Fruit fly (Drosophila melanogaster) whole organism, embryonic: Measurements from ENCODE around the gene p23.

Experiments
- Atf3 ChIP-seq: fragments of 200-800 bp; sonication (Bioruptor generic); optimal IDR thresholded peaks from 3 replicates; lab custom pipeline; 2016; ENCODE audit warnings: missing biosample characterization, missing genetic modification characterization
- BtbVII ChIP-seq: fragments of 200-800 bp; sonication (Bioruptor generic); optimal IDR thresholded peaks from 3 replicates; lab custom pipeline; 2017; ENCODE audit warnings: missing biosample characterization, mild to moderate bottlenecking, missing genetic modification characterization
- CG10543 ChIP-seq: fragments of 200-800 bp; sonication (Bioruptor generic); optimal IDR thresholded peaks from 3 replicates; lab custom pipeline; 2017; ENCODE audit warnings: missing biosample characterization, mild to moderate bottlenecking, missing genetic modification characterization, moderate library complexity
- CG11696 ChIP-seq: fragments of 200-800 bp; sonication (Bioruptor generic); IDR thresholded peaks from 2 replicates; pipeline ENCODE4 v1.3.6; 2022; ENCODE audit warnings: missing biosample characterization, missing genetic modification characterization
- CG13123 ChIP-seq: fragments of 200-800 bp; sonication (Bioruptor generic); optimal IDR thresholded peaks from 2 replicates; lab custom pipeline; 2016; ENCODE audit warnings: missing biosample characterization, missing genetic modification characterization
- CG13287 ChIP-seq: fragments of 200-800 bp; sonication (Bioruptor generic); IDR thresholded peaks from 2 replicates; pipeline ENCODE4 v1.3.6; 2022; ENCODE audit warnings: missing biosample characterization, missing genetic modification characterization; ENCODE audit not compliant: partially characterized antibody
- CG14441 ChIP-seq: fragments of 200-800 bp; sonication (Bioruptor generic); IDR thresholded peaks from 2 replicates; pipeline ENCODE4 v1.3.6; 2022; ENCODE audit warnings: missing biosample characterization, missing genetic modification characterization
- CG15479 ChIP-seq: fragments of 200-800 bp; sonication (Bioruptor generic); optimal IDR thresholded peaks from 3 replicates; lab custom pipeline; 2019; ENCODE audit warnings: missing biosample characterization, mild to moderate bottlenecking, missing genetic modification characterization, moderate library complexity
- CG1647 ChIP-seq: fragments of 200-800 bp; sonication (Bioruptor generic); optimal IDR thresholded peaks from 3 replicates; lab custom pipeline; 2016; ENCODE audit warnings: missing biosample characterization, missing genetic modification characterization
- CG16813 ChIP-seq: fragments of 200-800 bp; sonication (Bioruptor generic); IDR thresholded peaks from 3 replicates; pipeline ENCODE4 v1.3.6; 2022; ENCODE audit warnings: missing biosample characterization, missing genetic modification characterization; ENCODE audit not compliant: partially characterized antibody
- CG17328 ChIP-seq: fragments of 200-800 bp; sonication (Bioruptor generic); IDR thresholded peaks from 2 replicates; pipeline ENCODE4 v1.3.6; 2022; ENCODE audit warnings: missing biosample characterization, missing genetic modification characterization
- CG18476 ChIP-seq: fragments of 200-800 bp; sonication (Bioruptor generic); optimal IDR thresholded peaks from 2 replicates; lab custom pipeline; 2016; ENCODE audit warnings: missing biosample characterization, mild to moderate bottlenecking, missing genetic modification characterization
- CG18764 ChIP-seq: fragments of 200-800 bp; sonication (Bioruptor generic); optimal IDR thresholded peaks from 3 replicates; lab custom pipeline; 2016; ENCODE audit warnings: missing biosample characterization, missing genetic modification characterization
- CG2116 ChIP-seq: fragments of 200-800 bp; sonication (Bioruptor generic); optimal IDR thresholded peaks from 3 replicates; lab custom pipeline; 2018; ENCODE audit warnings: missing biosample characterization, mild to moderate bottlenecking, missing genetic modification characterization
- CG2199 ChIP-seq: fragments of 200-800 bp; sonication (Bioruptor generic); IDR thresholded peaks from 3 replicates; pipeline ENCODE4 v1.3.6; 2022; ENCODE audit warnings: missing biosample characterization, missing genetic modification characterization
- CG3065 ChIP-seq: fragments of 200-800 bp; sonication (Bioruptor generic); optimal IDR thresholded peaks from 2 replicates; lab custom pipeline; 2016; ENCODE audit warnings: missing biosample characterization, missing genetic modification characterization
- CG3407 ChIP-seq: fragments of 200-800 bp; sonication (Bioruptor generic); optimal IDR thresholded peaks from 2 replicates; lab custom pipeline; 2018; ENCODE audit warnings: missing biosample characterization, mild to moderate bottlenecking, missing genetic modification characterization
- CG3838 ChIP-seq: fragments of 200-800 bp; sonication (Bioruptor generic); optimal IDR thresholded peaks from 3 replicates; lab custom pipeline; 2016; ENCODE audit warnings: missing biosample characterization, missing genetic modification characterization
- CG4424 ChIP-seq: fragments of 200-800 bp; sonication (Bioruptor generic); optimal IDR thresholded peaks from 3 replicates; lab custom pipeline; 2016; ENCODE audit warnings: missing biosample characterization, missing genetic modification characterization
- CG6272 ChIP-seq: fragments of 200-800 bp; sonication (Bioruptor generic); IDR thresholded peaks from 2 replicates; pipeline ENCODE4 v1.3.6; 2022; ENCODE audit warnings: missing biosample characterization, missing genetic modification characterization
- CG7271 ChIP-seq: fragments of 200-800 bp; sonication (Bioruptor generic); optimal IDR thresholded peaks from 2 replicates; lab custom pipeline; 2018; ENCODE audit warnings: missing biosample characterization, mild to moderate bottlenecking, missing genetic modification characterization, moderate library complexity
- CG7786 ChIP-seq: fragments of 200-800 bp; sonication (Bioruptor generic); optimal IDR thresholded peaks from 2 replicates; lab custom pipeline; 2016; ENCODE audit warnings: missing biosample characterization, missing genetic modification characterization
- CG8359 ChIP-seq: fragments of 200-800 bp; sonication (Bioruptor generic); optimal IDR thresholded peaks from 2 replicates; lab custom pipeline; 2017; ENCODE audit warnings: missing biosample characterization, mild to moderate bottlenecking, missing genetic modification characterization, borderline replicate concordance
- CG8478 ChIP-seq: fragments of >200 bp; optimal IDR thresholded peaks from 2 replicates; lab custom pipeline; 2018
- CG9437 ChIP-seq: fragments of 200-800 bp; sonication (Bioruptor generic); optimal IDR thresholded peaks from 2 replicates; lab custom pipeline; 2018; ENCODE audit warnings: missing biosample characterization, mild to moderate bottlenecking, missing genetic modification characterization
- CG9817 ChIP-seq: fragments of 200-800 bp; sonication (Bioruptor generic); optimal IDR thresholded peaks from 2 replicates; lab custom pipeline; 2018; ENCODE audit warnings: missing biosample characterization, mild to moderate bottlenecking, missing genetic modification characterization, moderate library complexity
- CHES-1-like ChIP-seq: fragments of 200-800 bp; sonication (Bioruptor generic); optimal IDR thresholded peaks from 2 replicates; lab custom pipeline; 2016; ENCODE audit warnings: missing biosample characterization, missing genetic modification characterization
- Camta ChIP-seq: fragments of 200-800 bp; sonication (Bioruptor generic); optimal IDR thresholded peaks from 2 replicates; lab custom pipeline; 2016; ENCODE audit warnings: missing biosample characterization, missing genetic modification characterization
- Hr51 ChIP-seq, 2 experiments: fragments of 200-800 bp; sonication (Bioruptor generic); optimal IDR thresholded peaks; 2 replicates in 1 of 2; 3 replicates in 1 of 2; lab custom pipeline; 2016 to 2018; ENCODE audit warnings: missing biosample characterization in 2 of 2, missing genetic modification characterization in 2 of 2, mild to moderate bottlenecking in 1 of 2, moderate library complexity in 1 of 2
- Lhr ChIP-seq: fragments of 200-800 bp; sonication (Bioruptor generic); optimal IDR thresholded peaks from 3 replicates; lab custom pipeline; 2017; ENCODE audit warnings: mild to moderate bottlenecking, missing biosample characterization, missing genetic modification reagents, missing genetic modification characterization
- Nf-YB ChIP-seq: fragments of 200-800 bp; sonication (Bioruptor generic); optimal IDR thresholded peaks from 3 replicates; lab custom pipeline; 2019; ENCODE audit warnings: missing biosample characterization, mild to moderate bottlenecking, missing genetic modification characterization, moderate library complexity
- Pdp1 ChIP-seq, 2 experiments: fragments of 200-800 bp; sonication (Bioruptor generic); optimal IDR thresholded peaks; 3 replicates each; lab custom pipeline; 2016; ENCODE audit warnings: missing biosample characterization in 2 of 2, missing genetic modification characterization in 2 of 2, mild to moderate bottlenecking in 1 of 2, moderate library complexity in 1 of 2
- Ptx1 ChIP-seq: fragments of 200-800 bp; sonication (Bioruptor generic); IDR thresholded peaks from 2 replicates; pipeline ENCODE4 v1.3.6; 2022; ENCODE audit warnings: missing biosample characterization, missing genetic modification characterization
- Scr ChIP-seq: fragments of 200-800 bp; sonication (Bioruptor generic); IDR thresholded peaks from 2 replicates; pipeline ENCODE4 v1.3.6; 2022; ENCODE audit warnings: missing biosample characterization, missing genetic modification characterization; ENCODE audit not compliant: partially characterized antibody
- Sox100B ChIP-seq: fragments of 200-800 bp; sonication (Bioruptor generic); optimal IDR thresholded peaks from 3 replicates; lab custom pipeline; 2018; ENCODE audit warnings: missing biosample characterization, mild to moderate bottlenecking, missing genetic modification characterization
- amos ChIP-seq: fragments of 200-800 bp; sonication (Bioruptor generic); IDR thresholded peaks from 2 replicates; pipeline ENCODE4 v1.3.6; 2022; ENCODE audit warnings: missing biosample characterization, missing genetic modification characterization; ENCODE audit not compliant: partially characterized antibody
- bab2 ChIP-seq: fragments of 200-800 bp; sonication (Bioruptor generic); optimal IDR thresholded peaks from 2 replicates; lab custom pipeline; 2016; ENCODE audit warnings: missing biosample characterization, missing genetic modification characterization
- chinmo ChIP-seq: fragments of 200-800 bp; sonication (Bioruptor generic); IDR thresholded peaks from 4 replicates; pipeline ENCODE4 v1.3.6; 2022; ENCODE audit warnings: missing biosample characterization, missing genetic modification characterization; ENCODE audit not compliant: partially characterized antibody
- chm ChIP-seq: fragments of 200-800 bp; sonication (Bioruptor generic); IDR thresholded peaks from 2 replicates; pipeline ENCODE4 v1.3.6; 2022; ENCODE audit warnings: missing biosample characterization, missing genetic modification characterization
- dm ChIP-seq: fragments of 200-800 bp; sonication (Bioruptor generic); optimal IDR thresholded peaks from 3 replicates; lab custom pipeline; 2016; ENCODE audit warnings: missing biosample characterization, missing genetic modification characterization
- eyg ChIP-seq: fragments of 200-800 bp; sonication (Bioruptor generic); optimal IDR thresholded peaks from 3 replicates; lab custom pipeline; 2016; ENCODE audit warnings: missing biosample characterization, missing genetic modification characterization
- gro ChIP-seq: fragments of 200-800 bp; sonication (Bioruptor generic); optimal IDR thresholded peaks from 2 replicates; lab custom pipeline; 2016; ENCODE audit warnings: missing biosample characterization, missing genetic modification characterization
- peb ChIP-seq: fragments of 200-800 bp; sonication (Bioruptor generic); IDR thresholded peaks from 2 replicates; pipeline ENCODE4 v1.3.6; 2022; ENCODE audit warnings: missing biosample characterization, missing genetic modification characterization
- pfk ChIP-seq: fragments of 200-800 bp; sonication (Bioruptor generic); optimal IDR thresholded peaks from 2 replicates; lab custom pipeline; 2018; ENCODE audit warnings: missing biosample characterization, mild to moderate bottlenecking, missing genetic modification characterization, moderate library complexity
- pros ChIP-seq: fragments of 200-800 bp; sonication (Bioruptor generic); optimal IDR thresholded peaks from 3 replicates; lab custom pipeline; 2019; ENCODE audit warnings: missing biosample characterization, mild to moderate bottlenecking, missing genetic modification characterization, moderate library complexity
- pum ChIP-seq: fragments of 200-800 bp; sonication (Bioruptor generic); optimal IDR thresholded peaks from 2 replicates; lab custom pipeline; 2016; ENCODE audit warnings: missing biosample characterization, missing genetic modification characterization
- sima ChIP-seq: fragments of 200-800 bp; sonication (Bioruptor generic); optimal IDR thresholded peaks from 2 replicates; lab custom pipeline; 2016; ENCODE audit warnings: missing biosample characterization, missing genetic modification characterization
- tin ChIP-seq: fragments of 200-800 bp; sonication (Bioruptor generic); optimal IDR thresholded peaks from 3 replicates; lab custom pipeline; 2016; ENCODE audit warnings: missing biosample characterization, missing genetic modification characterization
- vfl ChIP-seq: fragments of 200-800 bp; sonication (Bioruptor generic); optimal IDR thresholded peaks from 2 replicates; lab custom pipeline; 2016; ENCODE audit warnings: missing biosample characterization, missing genetic modification characterization
- zfh2 ChIP-seq: fragments of 200-800 bp; sonication (Bioruptor generic); optimal IDR thresholded peaks from 2 replicates; lab custom pipeline; 2016; ENCODE audit warnings: missing biosample characterization, missing genetic modification characterization

The p23 gene

dm6 chr3R:9705008-9705628 lies 27.4 kb downstream of the p23 start, which contains the start of gene Unc-115a (continued):
- no peak for TF ChIP-seq CG8359 (GFP tag; lab: Kevin White, UChicago)
- peak; percentile 20 for TF ChIP-seq CG18764 (GFP tag; lab: Kevin White, UChicago)
- no peak for TF ChIP-seq CG7271 (tag; lab: Kevin White, UChicago)
- TF ChIP-seq CG6272, result peak; percentile 30; the same call in 1 of the 2 replicates
- TF ChIP-seq CG7786, result peak; percentile 13
- TF ChIP-seq CG8478, result no peak
- TF ChIP-seq pros, result peak; percentile 97
- no peak for TF ChIP-seq CG18476 (GFP tag; lab: Kevin White, UChicago)
- peak; percentile 45 for TF ChIP-seq tin (GFP tag; lab: Kevin White, UChicago)
- TF ChIP-seq chm (GFP tag; lab: Robert Waterston, UW), result no peak
- TF ChIP-seq Sox100B (GFP tag; lab: Kevin White, UChicago), result no peak
- peak in 1 of 2 experiments; percentile 6 for TF ChIP-seq Hr51 (GFP tag; optimal IDR thresholded peaks at IDR 0.05; lab: Kevin White, UChicago)
- peak; percentile 32 for TF ChIP-seq CG10543 (GFP tag; lab: Kevin White, UChicago)
- TF ChIP-seq CG15479 (GFP tag; lab: Kevin White, UChicago), result peak; percentile 77
- no peak for TF ChIP-seq pfk (GFP tag; lab: Kevin White, UChicago)
- TF ChIP-seq CG9437 (GFP tag; lab: Kevin White, UChicago), result no peak
- peak; percentile 71 for TF ChIP-seq CHES-1-like (GFP tag; lab: Kevin White, UChicago)
- TF ChIP-seq peb (GFP tag; lab: Robert Waterston, UW), result no peak
- TF ChIP-seq chinmo, result no peak
- no peak for TF ChIP-seq CG3838 (GFP tag; lab: Kevin White, UChicago)
- peak; percentile 74 for TF ChIP-seq CG2116 (GFP tag; lab: Kevin White, UChicago)
- TF ChIP-seq CG3065 (GFP tag; lab: Kevin White, UChicago), result no peak
- peak; percentile 54 for TF ChIP-seq zfh2
- no peak for TF ChIP-seq amos (GFP tag; lab: Robert Waterston, UW)
- peak; percentile 42 for TF ChIP-seq CG9817 (tag; lab: Kevin White, UChicago)
- no peak for TF ChIP-seq CG17328
- no peak for TF ChIP-seq CG16813 (GFP tag; lab: Robert Waterston, UW)
- TF ChIP-seq Camta (GFP tag; lab: Kevin White, UChicago), result peak; percentile 34
- TF ChIP-seq CG4424 (GFP tag; lab: Kevin White, UChicago), result no peak
- TF ChIP-seq pum, result peak; percentile 6
- TF ChIP-seq vfl (GFP tag; lab: Kevin White, UChicago), result peak; percentile 39
- TF ChIP-seq CG14441 (GFP tag; lab: Robert Waterston, UW), result no peak
- peak; percentile 36 for TF ChIP-seq CG1647 (GFP tag; lab: Kevin White, UChicago)
- TF ChIP-seq Pdp1 (GFP tag; optimal IDR thresholded peaks at IDR 0.05; lab: Kevin White, UChicago), result peak; percentile 27 to 63
- TF ChIP-seq Ptx1 (GFP tag; lab: Robert Waterston, UW), result no peak
- TF ChIP-seq gro, result peak; percentile 73
- TF ChIP-seq eyg (GFP tag; lab: Kevin White, UChicago), result peak; percentile 55
- no peak for TF ChIP-seq CG2199
- no peak for TF ChIP-seq Nf-YB
- TF ChIP-seq sima (GFP tag; lab: Kevin White, UChicago), result no peak
- TF ChIP-seq dm (GFP tag; lab: Kevin White, UChicago), result peak; percentile 94
- TF ChIP-seq CG3407, result no peak
- no peak for TF ChIP-seq Scr (GFP tag; lab: Robert Waterston, UW)
- no peak for TF ChIP-seq CG13123 (GFP tag; lab: Kevin White, UChicago)
- no peak for TF ChIP-seq CG11696 (GFP tag; lab: Robert Waterston, UW)
- TF ChIP-seq Atf3 (GFP tag; lab: Kevin White, UChicago), result peak; percentile 29
- TF ChIP-seq bab2 (GFP tag; lab: Kevin White, UChicago), result peak; percentile 15
- peak; percentile 92 for TF ChIP-seq Lhr (GFP tag; lab: Kevin White, UChicago)
- no peak for TF ChIP-seq CG13287 (GFP tag; lab: Robert Waterston, UW)
- peak; percentile 41 for TF ChIP-seq BtbVII (GFP tag; lab: Kevin White, UChicago)
